Worm (Caenorhabditis elegans): Measurements from ENCODE around the gene vha-6.

Gene vha-6

ce11 chrII:11450882-11451281 is 12.6 kb upstream of the vha-6 start:
- no peak for TF ChIP-seq skn-1 (tag; optimal IDR thresholded peaks at IDR 0.05)
- no peak for TF ChIP-seq nhr-77 (tag; optimal IDR thresholded peaks at IDR 0.05)
- peak; percentile 4 for TF ChIP-seq aha-1 (tag)
- TF ChIP-seq spr-3 (GFP tag; optimal IDR thresholded peaks at IDR 0.05) = no peak
- no peak for TF ChIP-seq nhr-237 (tag; optimal IDR thresholded peaks at IDR 0.05)
- TF ChIP-seq dpl-1 (GFP tag; optimal IDR thresholded peaks at IDR 0.05) = no peak
- no peak for TF ChIP-seq daf-8 (GFP tag; IDR thresholded peaks at IDR 0.05)
- TF ChIP-seq unc-62 (GFP tag; optimal IDR thresholded peaks at IDR 0.05 in 1 of 2) = peak in 1 of 2 experiments; percentile 94
- no peak for TF ChIP-seq unc-62 (tag; optimal IDR thresholded peaks at IDR 0.05)
- TF ChIP-seq lim-7 (GFP tag; IDR thresholded peaks at IDR 0.05) = no peak
- no peak for TF ChIP-seq lin-38 (GFP tag; IDR thresholded peaks at IDR 0.05)
- TF ChIP-seq ama-1 (optimal IDR thresholded peaks at IDR 0.05) = no peak
- TF ChIP-seq php-3 (GFP tag; IDR thresholded peaks at IDR 0.05) = no peak
- no peak for TF ChIP-seq ceh-32 (tag; optimal IDR thresholded peaks at IDR 0.05; ENCODE audit: poor library complexity)

ce11 chrII:11448753-11449152 is 10.5 kb upstream of the vha-6 start, which contains the start of gene W02B12.1:
TSS of gene W02B12.1 (plus strand) at chrII:11449021.
- TF ChIP-seq zfp-3 (GFP tag; conservative IDR thresholded peaks at IDR 0.05) (no peak), dmd-6 (GFP tag; IDR thresholded peaks at IDR 0.05) (peak; percentile 30; the same call in 1 of the 2 replicates), tag-97 (GFP tag; IDR thresholded peaks at IDR 0.05) (no peak), dve-1 (tag; optimal IDR thresholded peaks at IDR 0.05; ENCODE audit: insufficient read depth) (peak; percentile 41), pqm-1 (tag; optimal IDR thresholded peaks at IDR 0.05) (peak; percentile 78), hlh-11 (tag; optimal IDR thresholded peaks at IDR 0.05) (peak; percentile 40), nhr-237 (tag; optimal IDR thresholded peaks at IDR 0.05) (no peak), F26F4.8 (GFP tag; conservative IDR thresholded peaks at IDR 0.05) (no peak), T20F7.1 (GFP tag; optimal IDR thresholded peaks at IDR 0.05) (no peak), aha-1 (tag) (peak; percentile 70), mxl-3 (GFP tag; optimal IDR thresholded peaks at IDR 0.05) (peak; percentile 6), mxl-2 (GFP tag; conservative IDR thresholded peaks at IDR 0.05) (no peak), nhr-28 (tag; optimal IDR thresholded peaks at IDR 0.05) (peak; percentile 38)

ce11 chrII:11444973-11445372 is 6.7 kb upstream of the vha-6 start, which contains the start of gene W02B12.13:
TSS of gene W02B12.13 (plus strand) at chrII:11445273.
- TF ChIP-seq nhr-42 (GFP tag; IDR thresholded peaks at IDR 0.05) (no peak), R02D3.7 (tag; optimal IDR thresholded peaks at IDR 0.05) (no peak), ztf-11 (tag; optimal IDR thresholded peaks at IDR 0.05) (no peak), lin-15B (tag; optimal IDR thresholded peaks at IDR 0.05) (no peak)

- TF ChIP-seq unc-130 (GFP tag; optimal IDR thresholded peaks at IDR 0.05) (no peak), mdt-29 (GFP tag; IDR thresholded peaks at IDR 0.05) (no peak), ZK337.2 (GFP tag; IDR thresholded peaks at IDR 0.05) (no peak), nhr-42 (GFP tag; IDR thresholded peaks at IDR 0.05) (no peak), saeg-2 (GFP tag; IDR thresholded peaks at IDR 0.05) (no peak), daf-16 (GFP tag; optimal IDR thresholded peaks at IDR 0.05) (no peak), daf-16 (tag; optimal IDR thresholded peaks at IDR 0.05) (peak; percentile 5), F44E2.7 (GFP tag; IDR thresholded peaks at IDR 0.05) (no peak), lsy-2 (tag; optimal IDR thresholded peaks at IDR 0.05) (no peak)
Measured at ce11 chrII:11443862-11444261, 5.6 kb upstream of the vha-6 start, which contains the start of gene adbp-1. TSS of gene adbp-1 (plus strand) at chrII:11444162.

- TF ChIP-seq nhr-102 (tag; optimal IDR thresholded peaks at IDR 0.05) (no peak), lin-13 (GFP tag; optimal IDR thresholded peaks at IDR 0.05) (no peak), nhr-6 (tag; optimal IDR thresholded peaks at IDR 0.05) (no peak), nhr-237 (tag; optimal IDR thresholded peaks at IDR 0.05) (no peak), zip-11 (GFP tag; IDR thresholded peaks at IDR 0.05) (no peak), lin-39 (tag; optimal IDR thresholded peaks at IDR 0.05) (no peak), set-16 (GFP tag; IDR thresholded peaks at IDR 0.05) (peak; percentile 96), ceh-44 (GFP tag; IDR thresholded peaks at IDR 0.05) (no peak), snpc-1.2 (GFP tag; IDR thresholded peaks at IDR 0.05) (0 out of 2 replicates have a peak, but pooled peaks have one; percentile 36), duxl-1 (tag; optimal IDR thresholded peaks at IDR 0.05; ENCODE audit: poor library complexity) (no peak), mdl-1 (tag; optimal IDR thresholded peaks at IDR 0.05) (no peak), vab-7 (GFP tag; IDR thresholded peaks at IDR 0.05) (no peak)
Measured at ce11 chrII:11443128-11443527, 4.9 kb upstream of the vha-6 start.

Measured in whole organism, L4 larva.